Fruit fly (Drosophila melanogaster) whole organism, pupa: ENCODE data around the gene Ids.

Experiments
- CG34367 ChIP-seq: fragments of 200-800 bp; sonication (Bioruptor generic); optimal IDR thresholded peaks from 2 replicates; lab custom pipeline; 2018; ENCODE audit warnings: missing biosample characterization, mild to moderate bottlenecking, missing genetic modification characterization
- CG9948 ChIP-seq: fragments of 200-800 bp; sonication (Bioruptor generic); optimal IDR thresholded peaks from 2 replicates; lab custom pipeline; 2018; ENCODE audit warnings: missing biosample characterization, mild to moderate bottlenecking, missing genetic modification characterization, moderate library complexity

- TF ChIP-seq CG34367 (tag; lab: Kevin White, UChicago) (no peak), CG9948 (no peak)
These were observed 31.7 kb downstream of the Ids start for dm6 chr3L:3409626-3410301.
